Worm (Caenorhabditis elegans) whole organism, L4/young adult: ENCODE results near the gene F28C1.3.

Experiments used
- W03F9.2 ChIP-seq: fragments of 150-350 bp; optimal IDR thresholded peaks from 2 replicates; lab custom pipeline; 2014; ENCODE audit warnings: missing biosample characterization, missing genetic modification characterization
- dao-5 ChIP-seq: sonication (generic microtip); optimal IDR thresholded peaks from 2 replicates; lab custom pipeline; 2016; ENCODE audit warnings: missing genotype, missing genetic modification characterization, moderate library complexity, missing compliant biosample characterization
- him-1 ChIP-seq: sonication (generic microtip); optimal IDR thresholded peaks from 2 replicates; lab custom pipeline; 2016; ENCODE audit warnings: missing genotype, missing genetic modification reagents, missing genetic modification characterization, missing compliant biosample characterization

ce11 chrV:12517757-12518156 lies 49.3 kb downstream of the F28C1.3 start:
- TF ChIP-seq dao-5 (tag; lab: Kevin White, UChicago) (no peak), him-1 (no peak), W03F9.2 (tag; lab: Kevin White, UChicago) (no peak)
